Worm (Caenorhabditis elegans): Measurements from ENCODE around the gene dnj-16.
A peak's percentile ranks its signal among the peaks of the same experiment; 100 is the strongest.

Gene dnj-16

ce11 chrIII:4175489-4175888 lies 15.5 kb upstream of the dnj-16 start:
- TF ChIP-seq W03F9.2 (tag; optimal IDR thresholded peaks at IDR 0.05), result no peak

ce11 chrIII:4176109-4176596 lies 14.8 kb upstream of the dnj-16 start, which contains the start of the genes hrde-1 and C16C10.13:
Gene hrde-1 (minus strand): TSS chrIII:4176159.
Gene C16C10.13 (plus strand): TSS chrIII:4176440.
- peak; percentile 75 for TF ChIP-seq W03F9.2 (tag; optimal IDR thresholded peaks at IDR 0.05)
- TF ChIP-seq him-1 (tag; optimal IDR thresholded peaks at IDR 0.05), result no peak

ce11 chrIII:4178564-4178963 lies 12.4 kb upstream of the dnj-16 start, which contains the start of gene C16C10.2:
Gene C16C10.2 (minus strand): TSS chrIII:4178664.
- no peak for TF ChIP-seq W03F9.2 (tag; optimal IDR thresholded peaks at IDR 0.05)

DNA sequence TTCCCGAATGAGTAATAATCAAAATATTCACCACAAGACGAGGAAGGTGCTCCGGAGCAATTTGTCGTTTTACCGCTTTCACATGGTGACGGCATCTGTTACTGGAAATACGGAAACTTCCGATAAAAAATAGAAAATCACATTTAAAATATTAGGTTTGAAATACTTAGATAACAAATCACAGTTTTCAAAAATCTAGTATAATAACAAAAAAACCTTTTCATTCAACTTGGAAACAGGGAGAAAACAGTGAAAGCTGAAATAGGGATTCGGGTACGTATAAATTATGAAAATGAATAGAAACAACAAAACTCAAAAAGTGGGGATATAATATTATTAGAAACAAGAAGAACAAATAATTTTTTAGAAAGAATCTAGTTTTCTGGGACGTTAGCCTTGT lies 9.6 kb upstream of the dnj-16 start, which contains the start of gene C16C10.1:
TSS of gene C16C10.1 (minus strand) at position 101 of the 400 bp plus-strand sequence.
- TF ChIP-seq W03F9.2 (tag; optimal IDR thresholded peaks at IDR 0.05) (no peak), dao-5 (tag; optimal IDR thresholded peaks at IDR 0.05) (no peak), him-1 (tag; optimal IDR thresholded peaks at IDR 0.05) (no peak)

DNA sequence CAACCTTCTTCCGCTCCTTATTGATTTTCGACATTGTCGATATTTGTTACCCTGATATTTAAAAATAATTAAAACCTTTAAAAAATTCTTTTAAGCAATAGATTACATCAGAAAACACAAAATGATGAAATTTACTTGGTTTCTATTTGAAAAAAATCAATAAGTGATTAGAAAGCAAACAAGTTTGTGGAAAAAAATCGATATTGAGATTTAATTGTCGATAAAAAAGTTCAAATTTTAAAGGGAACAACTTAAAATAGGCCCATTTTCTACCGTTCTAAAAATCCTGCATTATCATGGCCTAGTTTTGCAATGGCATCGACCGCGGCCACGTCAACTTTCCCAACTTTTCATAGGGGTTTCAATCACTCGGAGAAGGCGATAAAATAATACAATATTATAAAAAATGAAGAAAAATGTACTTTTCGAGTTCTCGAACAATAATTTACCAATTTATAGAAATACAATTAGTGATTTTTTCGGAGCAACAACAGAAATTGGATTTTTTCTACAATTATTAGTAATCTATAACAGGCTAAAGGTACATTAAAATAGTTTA lies 4.1 kb upstream of the dnj-16 start, which contains the start of gene lars-1:
TSS of gene lars-1 (minus strand) at position 51 of the 559 bp plus-strand sequence.
- TF ChIP-seq W03F9.2 (tag; optimal IDR thresholded peaks at IDR 0.05) (no peak), dao-5 (tag; optimal IDR thresholded peaks at IDR 0.05) (no peak), him-1 (tag; optimal IDR thresholded peaks at IDR 0.05) (no peak)

ce11 chrIII:4187845-4188244 lies 3.1 kb upstream of the dnj-16 start, which contains the start of gene R74.2:
Gene R74.2 (plus strand): TSS chrIII:4188160.
- TF ChIP-seq W03F9.2 (tag; optimal IDR thresholded peaks at IDR 0.05) (no peak), him-1 (tag; optimal IDR thresholded peaks at IDR 0.05) (no peak), dao-5 (tag; optimal IDR thresholded peaks at IDR 0.05) (no peak)

DNA sequence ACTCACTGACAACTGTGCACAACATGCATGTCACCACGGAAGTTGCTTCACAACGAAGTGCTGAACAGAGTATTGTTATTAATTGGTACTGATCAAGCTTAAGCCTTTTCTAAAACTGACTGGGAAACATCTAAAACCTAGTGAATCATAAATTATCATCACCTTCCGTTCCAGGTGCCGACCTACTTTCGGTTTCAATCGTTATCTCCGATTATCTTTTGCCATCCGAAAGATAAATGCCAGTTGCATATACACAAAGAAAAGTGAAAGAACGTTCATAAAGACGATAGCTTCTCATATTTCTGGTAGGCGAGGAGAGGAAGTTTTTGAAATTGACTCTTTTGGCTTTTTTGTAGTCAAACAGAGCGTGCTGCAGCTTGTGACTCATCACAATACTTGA lies 1.3 kb upstream of the dnj-16 start:
- no peak for TF ChIP-seq him-1 (tag; optimal IDR thresholded peaks at IDR 0.05)
- TF ChIP-seq dao-5 (tag; optimal IDR thresholded peaks at IDR 0.05), result no peak

DNA sequence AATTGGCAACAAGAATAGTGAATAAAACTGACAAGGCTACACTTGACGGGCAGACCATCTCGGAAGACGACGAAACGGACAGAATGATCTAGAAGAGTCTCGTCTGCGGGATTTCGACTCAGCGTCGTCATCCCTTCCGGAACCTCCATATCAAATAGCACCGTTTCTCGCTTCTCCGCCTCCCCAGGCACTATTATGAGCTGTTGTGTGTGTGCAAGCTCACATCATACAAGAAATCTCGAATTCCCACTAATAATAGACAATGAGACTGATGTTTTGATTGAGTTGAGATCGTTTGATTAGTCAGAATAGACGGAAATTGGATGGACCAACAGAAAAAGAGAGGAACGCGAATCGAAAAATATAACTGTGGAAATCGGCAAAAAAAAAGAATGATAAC lies 700 bp upstream of the dnj-16 start, which contains the start of gene spp-28:
TSS of gene spp-28 (minus strand) at position 101 of the 400 bp plus-strand sequence.
- TF ChIP-seq W03F9.2 (tag; optimal IDR thresholded peaks at IDR 0.05), result no peak
- no peak for TF ChIP-seq him-1 (tag; optimal IDR thresholded peaks at IDR 0.05)
- no peak for TF ChIP-seq dao-5 (tag; optimal IDR thresholded peaks at IDR 0.05)

DNA sequence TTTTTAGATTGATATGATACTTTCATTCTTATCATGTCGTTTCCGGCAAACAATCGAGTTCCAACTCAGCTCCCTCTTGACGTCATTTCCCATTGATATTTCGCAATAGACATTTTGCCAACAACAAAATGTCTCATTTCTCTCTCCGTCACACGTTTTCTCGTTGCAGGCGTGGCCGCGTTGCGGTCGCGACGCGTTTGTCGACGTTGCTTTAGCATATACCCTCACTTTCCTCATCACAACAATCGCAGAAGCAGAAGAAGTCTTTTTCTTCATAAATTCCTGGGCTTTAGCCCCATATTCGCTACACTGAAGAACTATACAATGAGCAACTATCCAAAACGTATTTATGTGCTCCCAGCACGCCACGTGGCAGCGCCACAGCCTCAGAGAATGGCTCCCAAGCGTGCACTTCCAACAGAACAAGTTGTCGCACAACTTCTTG lies 2.7 kb downstream of the dnj-16 start, which contains the start of gene xbp-1:
TSS of gene xbp-1 (plus strand) at position 151 of the 445 bp plus-strand sequence.
- no peak for TF ChIP-seq dao-5 (tag; optimal IDR thresholded peaks at IDR 0.05)
- peak; percentile 84 for TF ChIP-seq W03F9.2 (tag; optimal IDR thresholded peaks at IDR 0.05)
- peak; percentile 63 for TF ChIP-seq him-1 (tag; optimal IDR thresholded peaks at IDR 0.05)

DNA sequence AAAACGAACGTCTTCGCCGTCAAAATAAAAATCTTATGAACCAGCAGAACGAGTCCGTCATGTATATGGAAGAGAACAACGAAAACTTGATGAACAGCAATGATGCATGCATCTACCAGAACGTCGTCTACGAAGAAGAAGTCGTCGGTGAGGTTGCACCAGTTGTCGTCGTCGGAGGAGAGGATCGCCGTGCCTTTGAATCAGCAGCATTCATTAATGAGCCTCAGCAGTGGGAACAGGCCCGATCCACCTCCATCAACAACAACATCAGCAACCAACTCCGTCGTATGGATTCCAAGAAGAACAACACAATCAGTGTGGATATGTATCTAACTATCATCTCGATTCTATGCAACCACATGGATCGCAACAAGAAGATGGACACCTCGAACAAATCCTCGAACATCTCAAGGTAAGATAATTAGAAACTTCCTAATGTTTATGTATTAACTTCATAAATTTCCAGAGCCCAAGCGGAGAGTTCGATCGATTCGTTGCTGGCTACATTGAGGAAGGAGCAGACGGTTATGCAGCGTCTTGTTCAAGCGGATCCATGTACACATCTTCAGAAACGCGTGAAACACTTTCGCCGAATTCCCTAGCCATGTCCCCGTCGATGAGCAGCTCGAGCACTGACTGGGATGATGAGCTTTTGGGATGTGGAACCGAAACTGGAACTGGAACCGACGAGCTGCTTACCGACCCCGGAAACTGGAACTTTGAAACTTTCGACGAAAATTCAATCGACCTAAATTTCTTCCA lies 3.6 kb downstream of the dnj-16 start:
- no peak for TF ChIP-seq him-1 (tag; optimal IDR thresholded peaks at IDR 0.05)
- TF ChIP-seq dao-5 (tag; optimal IDR thresholded peaks at IDR 0.05), result no peak
- no peak for TF ChIP-seq W03F9.2 (tag; optimal IDR thresholded peaks at IDR 0.05)

ce11 chrIII:4195306-4196008 lies 4.5 kb downstream of the dnj-16 start:
- peak; percentile 58 for TF ChIP-seq dao-5 (tag; optimal IDR thresholded peaks at IDR 0.05)
- peak; percentile 51 for TF ChIP-seq him-1 (tag; optimal IDR thresholded peaks at IDR 0.05)
- TF ChIP-seq W03F9.2 (tag; optimal IDR thresholded peaks at IDR 0.05), result peak; percentile 2

DNA sequence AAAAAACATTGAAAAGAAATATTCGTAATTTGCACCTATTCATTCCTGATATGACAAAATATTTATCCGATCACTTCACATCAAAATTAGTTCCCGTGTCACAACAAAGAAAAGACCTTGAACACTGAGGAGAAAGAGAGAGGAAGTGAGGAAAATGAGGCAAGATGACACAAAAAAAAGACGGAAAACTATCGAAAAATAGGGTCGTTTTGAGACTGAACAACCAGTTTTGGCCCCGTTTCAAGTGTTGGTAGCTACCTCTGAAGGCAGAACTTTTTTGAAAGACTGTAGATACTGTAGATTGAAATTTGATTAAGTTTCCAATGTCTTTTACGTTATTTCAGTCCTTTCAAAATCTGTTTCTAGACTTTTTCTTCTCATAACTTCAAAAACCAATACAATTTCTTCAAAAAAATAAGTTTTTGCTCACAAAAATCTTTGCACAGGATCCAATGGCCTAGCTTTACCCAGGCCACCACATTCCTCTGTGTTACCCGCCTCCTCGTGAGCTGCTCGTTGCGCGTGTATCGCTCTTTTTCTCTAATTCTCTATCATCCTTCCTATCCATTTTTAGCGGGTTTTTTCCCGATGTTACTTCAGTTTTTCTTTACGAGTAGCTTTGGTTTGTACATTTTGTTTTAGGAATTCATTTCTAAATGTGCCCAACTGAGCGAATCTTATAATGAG lies 5.5 kb downstream of the dnj-16 start:
- peak; percentile 7 for TF ChIP-seq W03F9.2 (tag; optimal IDR thresholded peaks at IDR 0.05)
- no peak for TF ChIP-seq dao-5 (tag; optimal IDR thresholded peaks at IDR 0.05)
- TF ChIP-seq him-1 (tag; optimal IDR thresholded peaks at IDR 0.05), result no peak

ce11 chrIII:4196988-4197384 lies 6.0 kb downstream of the dnj-16 start, which contains the start of gene asd-1:
Gene asd-1 (plus strand): TSS chrIII:4197285.
- TF ChIP-seq dao-5 (tag; optimal IDR thresholded peaks at IDR 0.05), result no peak
- TF ChIP-seq W03F9.2 (tag; optimal IDR thresholded peaks at IDR 0.05), result no peak
- TF ChIP-seq him-1 (tag; optimal IDR thresholded peaks at IDR 0.05), result no peak
